Worm (Caenorhabditis elegans): Measurements from ENCODE around the gene sly-1.

sly-1 gene

DNA sequence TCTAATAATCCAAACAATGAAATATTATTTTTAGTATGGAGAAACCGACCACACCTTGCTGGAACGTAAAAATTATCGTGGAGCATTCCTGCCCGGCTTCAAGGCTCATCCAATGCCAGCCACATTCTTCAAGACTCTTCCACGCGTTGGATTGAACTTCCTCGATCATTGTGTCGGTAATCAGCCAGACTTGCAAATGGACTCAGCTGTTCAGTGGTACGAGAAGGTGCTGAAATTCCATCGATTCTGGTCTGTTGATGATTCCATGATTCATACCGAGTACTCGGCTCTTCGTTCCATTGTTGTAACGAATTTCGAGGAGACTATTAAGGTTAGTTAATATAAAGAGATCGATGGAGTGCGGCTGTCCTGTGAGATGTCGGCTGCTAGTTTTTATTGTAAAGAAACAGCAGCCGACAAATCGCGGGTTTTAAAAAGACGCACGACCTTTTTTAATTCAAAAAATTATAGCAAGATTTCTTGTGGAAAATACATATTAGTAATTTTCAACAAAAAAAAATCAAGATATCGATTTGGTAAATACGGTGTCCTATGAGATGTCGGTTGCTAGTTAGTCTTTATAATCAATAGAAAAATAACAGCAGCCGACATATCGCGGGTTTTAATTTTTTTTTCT, 29.3 kb downstream of the sly-1 start:
- TF ChIP-seq ama-1 (optimal IDR thresholded peaks at IDR 0.05) (no peak), flt-1 (GFP tag; IDR thresholded peaks at IDR 0.05) (no peak), hnd-1 (tag; optimal IDR thresholded peaks at IDR 0.05) (no peak), tbx-11 (GFP tag; IDR thresholded peaks at IDR 0.05) (no peak), sea-1 (GFP tag; conservative IDR thresholded peaks at IDR 0.05) (no peak), pes-1 (GFP tag; IDR thresholded peaks at IDR 0.05) (no peak)

DNA sequence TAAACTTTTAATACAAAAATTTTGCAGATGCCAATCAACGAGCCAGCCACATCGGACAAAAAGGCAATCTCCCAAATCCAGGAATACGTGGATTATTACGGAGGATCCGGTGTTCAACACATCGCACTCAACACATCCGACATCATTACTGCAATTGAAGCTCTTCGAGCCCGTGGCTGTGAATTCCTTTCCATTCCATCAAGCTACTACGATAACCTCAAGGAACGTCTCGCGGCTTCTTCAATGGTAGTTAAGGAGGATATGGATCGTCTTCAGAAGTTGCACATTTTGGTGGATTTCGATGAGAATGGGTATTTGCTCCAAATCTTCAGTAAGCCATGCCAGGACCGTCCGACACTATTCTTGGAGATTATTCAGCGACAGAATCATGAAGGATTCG, 30.1 kb downstream of the sly-1 start:
- no peak for TF ChIP-seq ceh-36 (tag; optimal IDR thresholded peaks at IDR 0.05)
- no peak for TF ChIP-seq pes-1 (GFP tag; IDR thresholded peaks at IDR 0.05)
- TF ChIP-seq flt-1 (GFP tag; IDR thresholded peaks at IDR 0.05): no peak
- no peak for TF ChIP-seq tra-4 (tag; optimal IDR thresholded peaks at IDR 0.05)
- no peak for TF ChIP-seq tbx-11 (GFP tag; IDR thresholded peaks at IDR 0.05)
- TF ChIP-seq aly-1 (tag; optimal IDR thresholded peaks at IDR 0.05): no peak
- no peak for TF ChIP-seq sea-1 (GFP tag; conservative IDR thresholded peaks at IDR 0.05)

DNA sequence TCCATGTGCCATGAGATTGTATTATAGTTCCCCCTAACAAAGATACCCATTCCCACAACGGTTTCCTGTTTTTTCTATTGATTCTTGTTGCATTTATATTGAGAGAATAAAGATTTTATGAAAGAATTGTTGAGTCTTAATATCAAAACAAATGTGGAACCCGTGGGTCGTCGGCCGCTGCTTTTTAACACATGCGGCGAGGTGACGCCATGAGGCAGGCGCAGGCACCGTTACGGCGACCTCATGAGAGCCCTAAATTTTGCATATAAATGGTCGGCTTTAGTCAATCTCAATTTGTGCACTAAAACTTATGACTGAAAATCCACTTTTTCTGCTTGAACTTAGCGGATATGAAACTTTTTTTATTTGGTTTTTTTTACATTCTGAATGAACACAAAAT, 30.7 kb downstream of the sly-1 start:
- TF ChIP-seq F13C5.2 (tag; optimal IDR thresholded peaks at IDR 0.05) (no peak), ceh-13 (GFP tag; optimal IDR thresholded peaks at IDR 0.05) (no peak), flt-1 (GFP tag; IDR thresholded peaks at IDR 0.05) (no peak), tra-4 (tag; optimal IDR thresholded peaks at IDR 0.05) (no peak)

DNA sequence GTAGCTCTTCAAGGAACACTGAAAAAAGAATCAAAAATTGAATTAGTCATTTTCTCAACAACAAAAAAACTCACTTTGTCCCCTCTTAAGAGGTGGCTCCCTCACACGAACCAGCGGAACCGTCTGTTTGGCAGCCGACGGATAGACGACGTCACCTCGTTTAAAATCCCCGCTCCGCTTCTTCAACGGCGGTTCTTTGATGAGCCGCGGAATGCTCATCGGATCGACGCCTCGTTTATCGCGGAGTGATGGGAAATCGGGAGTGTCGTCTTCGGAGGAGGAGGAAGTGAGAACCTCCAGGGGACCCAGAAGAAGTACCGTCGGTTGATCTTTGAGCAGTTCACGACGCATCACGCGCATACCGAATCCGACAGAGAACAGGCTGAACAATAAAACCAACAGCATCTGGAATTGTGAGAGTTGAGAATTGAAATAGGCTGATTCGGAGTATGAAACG, 31.9 kb downstream of the sly-1 start, which contains the start of gene nlp-68:
TSS of gene nlp-68 (minus strand) at position 407 of the 457 bp plus-strand sequence.
- TF ChIP-seq hmg-4 (GFP tag; optimal IDR thresholded peaks at IDR 0.05) (no peak), sea-1 (GFP tag; conservative IDR thresholded peaks at IDR 0.05) (no peak), hnd-1 (tag; optimal IDR thresholded peaks at IDR 0.05) (no peak), B0310.2 (tag; optimal IDR thresholded peaks at IDR 0.05) (no peak), tbx-37 (GFP tag; conservative IDR thresholded peaks at IDR 0.05) (no peak), hmbx-1 (tag; optimal IDR thresholded peaks at IDR 0.05) (no peak), flt-1 (GFP tag; IDR thresholded peaks at IDR 0.05) (no peak), tbx-11 (GFP tag; IDR thresholded peaks at IDR 0.05) (no peak), ets-7 (tag; optimal IDR thresholded peaks at IDR 0.05) (no peak), pes-1 (GFP tag; IDR thresholded peaks at IDR 0.05) (no peak), ceh-13 (GFP tag; optimal IDR thresholded peaks at IDR 0.05) (no peak), aly-1 (tag; optimal IDR thresholded peaks at IDR 0.05) (no peak)

DNA sequence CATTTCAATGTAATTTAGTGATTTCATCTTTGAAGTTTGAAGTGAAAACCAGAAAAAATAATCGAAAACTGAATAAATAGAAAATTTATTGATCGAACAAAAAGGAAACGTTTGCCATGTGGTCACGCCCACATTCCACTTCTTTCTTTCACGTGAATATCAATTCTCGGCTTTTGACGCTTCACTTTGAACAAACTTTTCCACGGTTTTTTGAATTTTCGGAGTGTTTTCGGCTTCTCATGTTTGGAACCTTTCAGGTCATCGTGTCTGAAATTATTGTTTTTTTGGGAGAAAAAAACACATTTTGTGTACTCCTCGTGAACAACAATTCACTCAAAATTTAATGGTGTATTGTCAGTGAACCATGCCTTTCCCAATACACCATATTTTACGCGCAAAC, 46.1 kb downstream of the sly-1 start, which contains the start of gene T21C12.8:
TSS of gene T21C12.8 (minus strand) at position 101 of the 400 bp plus-strand sequence.
- no peak for TF ChIP-seq sea-1 (GFP tag; conservative IDR thresholded peaks at IDR 0.05)
- TF ChIP-seq hmbx-1 (tag; optimal IDR thresholded peaks at IDR 0.05): no peak
- no peak for TF ChIP-seq hnd-1 (tag; optimal IDR thresholded peaks at IDR 0.05)
- TF ChIP-seq B0310.2 (tag; optimal IDR thresholded peaks at IDR 0.05): no peak
- no peak for TF ChIP-seq scrt-1 (GFP tag; IDR thresholded peaks at IDR 0.05)
- TF ChIP-seq pes-1 (GFP tag; IDR thresholded peaks at IDR 0.05): no peak
- no peak for TF ChIP-seq hmg-4 (GFP tag; optimal IDR thresholded peaks at IDR 0.05)
- TF ChIP-seq flt-1 (GFP tag; IDR thresholded peaks at IDR 0.05): no peak
- no peak for TF ChIP-seq ama-1 (optimal IDR thresholded peaks at IDR 0.05)
- no peak for TF ChIP-seq ets-7 (tag; optimal IDR thresholded peaks at IDR 0.05)
- no peak for TF ChIP-seq aly-1 (tag; optimal IDR thresholded peaks at IDR 0.05)
- no peak for TF ChIP-seq ceh-36 (tag; optimal IDR thresholded peaks at IDR 0.05)
- no peak for TF ChIP-seq ceh-13 (GFP tag; optimal IDR thresholded peaks at IDR 0.05)
- TF ChIP-seq F13C5.2 (tag; optimal IDR thresholded peaks at IDR 0.05): no peak
- no peak for TF ChIP-seq tbx-11 (GFP tag; IDR thresholded peaks at IDR 0.05)

DNA sequence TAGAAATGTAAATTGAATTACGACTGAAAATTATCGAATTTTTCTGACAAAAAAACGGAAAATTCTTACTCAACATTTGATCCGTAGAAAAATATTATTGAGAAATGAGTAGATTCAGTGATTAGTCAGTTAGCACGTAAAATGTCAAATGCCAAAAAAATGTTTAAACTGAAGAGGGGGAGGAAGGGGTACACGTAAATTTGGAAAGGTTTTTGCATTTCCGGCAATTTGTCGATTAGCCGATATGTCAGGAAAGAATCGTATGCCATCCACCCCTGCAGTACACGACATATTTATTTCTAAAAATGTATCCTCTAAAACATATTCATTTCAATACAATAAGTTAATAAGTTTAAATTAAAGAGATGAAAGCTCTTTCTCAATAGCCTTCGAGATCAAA, 51.1 kb downstream of the sly-1 start, which contains the start of gene T21C12.4:
TSS of gene T21C12.4 (minus strand) at position 101 of the 400 bp plus-strand sequence.
- TF ChIP-seq tra-4 (tag; optimal IDR thresholded peaks at IDR 0.05) (no peak), aly-1 (tag; optimal IDR thresholded peaks at IDR 0.05) (no peak), ceh-36 (tag; optimal IDR thresholded peaks at IDR 0.05) (no peak), flt-1 (GFP tag; IDR thresholded peaks at IDR 0.05) (no peak), ceh-13 (GFP tag; optimal IDR thresholded peaks at IDR 0.05) (no peak), scrt-1 (GFP tag; IDR thresholded peaks at IDR 0.05) (no peak), sea-1 (GFP tag; conservative IDR thresholded peaks at IDR 0.05) (no peak), pes-1 (GFP tag; IDR thresholded peaks at IDR 0.05) (no peak), hmg-4 (GFP tag; optimal IDR thresholded peaks at IDR 0.05) (no peak), hmbx-1 (tag; optimal IDR thresholded peaks at IDR 0.05) (no peak), ama-1 (optimal IDR thresholded peaks at IDR 0.05) (no peak), ets-7 (tag; optimal IDR thresholded peaks at IDR 0.05) (no peak), hnd-1 (tag; optimal IDR thresholded peaks at IDR 0.05) (no peak), F13C5.2 (tag; optimal IDR thresholded peaks at IDR 0.05) (no peak), B0310.2 (tag; optimal IDR thresholded peaks at IDR 0.05) (no peak), tbx-37 (GFP tag; conservative IDR thresholded peaks at IDR 0.05) (no peak)

DNA sequence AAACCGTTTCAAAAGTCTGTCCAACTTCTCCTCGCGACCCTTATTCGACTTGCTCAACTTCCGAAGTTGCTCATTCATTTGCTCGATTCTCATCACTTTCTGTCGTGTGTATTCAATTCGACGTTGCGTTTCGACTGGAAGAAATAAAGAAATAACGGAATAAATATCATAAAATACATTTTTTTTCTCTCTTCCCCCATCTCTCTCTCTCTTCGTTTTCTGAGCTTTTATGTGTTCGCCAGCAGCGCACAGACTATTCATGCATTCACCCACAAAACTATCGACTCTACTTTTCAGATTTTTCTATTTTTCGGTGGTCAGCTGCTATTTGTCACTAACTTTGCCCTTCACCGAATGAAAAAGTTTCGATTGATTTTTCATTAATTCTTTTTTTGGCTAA, 53.4 kb downstream of the sly-1 start, which contains the start of gene rab-30:
TSS of gene rab-30 (plus strand) at position 301 of the 400 bp plus-strand sequence.
- TF ChIP-seq ceh-13 (GFP tag; optimal IDR thresholded peaks at IDR 0.05): no peak
- TF ChIP-seq tbx-37 (GFP tag; conservative IDR thresholded peaks at IDR 0.05): no peak
- no peak for TF ChIP-seq F13C5.2 (tag; optimal IDR thresholded peaks at IDR 0.05)
- TF ChIP-seq scrt-1 (GFP tag; IDR thresholded peaks at IDR 0.05): no peak
- TF ChIP-seq aly-1 (tag; optimal IDR thresholded peaks at IDR 0.05): no peak
- TF ChIP-seq tbx-11 (GFP tag; IDR thresholded peaks at IDR 0.05): no peak
- TF ChIP-seq ceh-36 (tag; optimal IDR thresholded peaks at IDR 0.05): no peak
- TF ChIP-seq hnd-1 (tag; optimal IDR thresholded peaks at IDR 0.05): no peak
- TF ChIP-seq B0310.2 (tag; optimal IDR thresholded peaks at IDR 0.05): no peak

DNA sequence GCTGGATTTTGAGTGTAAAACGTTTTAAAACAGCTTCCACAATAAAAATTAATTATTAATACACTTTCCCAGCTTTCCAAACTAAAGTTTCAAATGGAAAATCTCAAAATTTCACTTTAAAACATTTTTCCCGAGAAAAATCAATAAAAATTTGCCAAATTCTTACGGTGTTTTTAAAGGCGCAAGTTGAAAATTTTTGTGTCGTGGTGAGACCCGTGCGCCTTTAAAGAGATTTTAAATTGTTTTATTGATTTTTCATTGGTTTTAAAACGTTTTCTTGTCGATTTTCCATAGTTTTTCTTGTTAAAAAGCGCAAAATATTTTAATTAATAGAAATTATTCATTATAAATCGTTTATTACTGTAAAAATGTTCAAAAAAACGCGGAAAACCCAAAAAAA, 55.0 kb downstream of the sly-1 start, which contains the start of gene Y45F3A.1:
TSS of gene Y45F3A.1 (minus strand) at position 12 of the 400 bp plus-strand sequence.
- TF ChIP-seq tbx-11 (GFP tag; IDR thresholded peaks at IDR 0.05) (no peak), hmbx-1 (tag; optimal IDR thresholded peaks at IDR 0.05) (no peak), hmg-4 (GFP tag; optimal IDR thresholded peaks at IDR 0.05) (no peak), hnd-1 (tag; optimal IDR thresholded peaks at IDR 0.05) (no peak), F13C5.2 (tag; optimal IDR thresholded peaks at IDR 0.05) (no peak), B0310.2 (tag; optimal IDR thresholded peaks at IDR 0.05) (no peak), scrt-1 (GFP tag; IDR thresholded peaks at IDR 0.05) (no peak), ama-1 (optimal IDR thresholded peaks at IDR 0.05) (no peak), ceh-13 (GFP tag; optimal IDR thresholded peaks at IDR 0.05) (no peak), tra-4 (tag; optimal IDR thresholded peaks at IDR 0.05) (no peak), pes-1 (GFP tag; IDR thresholded peaks at IDR 0.05) (no peak)

Data from whole organism, early embryonic.